Worm (Caenorhabditis elegans): ENCODE results near the gene W06D11.1.

Gene W06D11.1

ce11 chrX:12326424-12326823, 32.1 kb downstream of the W06D11.1 start, which contains the start of gene srd-41:
Gene srd-41, plus strand, starts transcription at chrX:12326724.
- no peak for TF ChIP-seq npax-4 (tag; optimal IDR thresholded peaks at IDR 0.05)
- no peak for TF ChIP-seq F13H6.1 (tag; optimal IDR thresholded peaks at IDR 0.05)
- TF ChIP-seq ceh-31 (tag; optimal IDR thresholded peaks at IDR 0.05), result no peak
- no peak for TF ChIP-seq K09A11.1 (tag; optimal IDR thresholded peaks at IDR 0.05; ENCODE audit: insufficient read depth)
- no peak for TF ChIP-seq hlh-13 (GFP tag; optimal IDR thresholded peaks at IDR 0.05)
- TF ChIP-seq che-1 (tag; optimal IDR thresholded peaks at IDR 0.05), result no peak
- TF ChIP-seq rnt-1 (tag; optimal IDR thresholded peaks at IDR 0.05), result no peak
- TF ChIP-seq ceh-14 (tag; optimal IDR thresholded peaks at IDR 0.05), result no peak
- TF ChIP-seq tbx-2 (tag; optimal IDR thresholded peaks at IDR 0.05), result no peak
- TF ChIP-seq ceh-6 (GFP tag; optimal IDR thresholded peaks at IDR 0.05), result no peak
- TF ChIP-seq ahr-1 (tag; optimal IDR thresholded peaks at IDR 0.05), result no peak
- TF ChIP-seq pqm-1 (tag; optimal IDR thresholded peaks at IDR 0.05), result no peak

ce11 chrX:12328676-12329075, 34.3 kb downstream of the W06D11.1 start, which contains the start of gene srd-45:
Gene srd-45, plus strand, starts transcription at chrX:12328976.
- no peak for TF ChIP-seq sdc-2 (tag; optimal IDR thresholded peaks at IDR 0.05)
- TF ChIP-seq pros-1 (tag; optimal IDR thresholded peaks at IDR 0.05), result no peak
- no peak for TF ChIP-seq hlh-8 (tag; optimal IDR thresholded peaks at IDR 0.05)
- no peak for TF ChIP-seq Y22D7AL.16 (tag; optimal IDR thresholded peaks at IDR 0.05)
- no peak for TF ChIP-seq ttx-3 (tag; optimal IDR thresholded peaks at IDR 0.05)
- TF ChIP-seq T23F11.4 (GFP tag; optimal IDR thresholded peaks at IDR 0.05), result no peak
- TF ChIP-seq sox-4 (tag; optimal IDR thresholded peaks at IDR 0.05), result no peak
- TF ChIP-seq fkh-10 (GFP tag; optimal IDR thresholded peaks at IDR 0.05), result no peak
- TF ChIP-seq C38D4.7 (GFP tag; optimal IDR thresholded peaks at IDR 0.05), result no peak
- TF ChIP-seq ceh-2 (tag; optimal IDR thresholded peaks at IDR 0.05), result no peak
- TF ChIP-seq tbx-2 (tag; optimal IDR thresholded peaks at IDR 0.05), result no peak
- TF ChIP-seq ceh-19 (GFP tag; optimal IDR thresholded peaks at IDR 0.05), result no peak
- TF ChIP-seq ceh-30 (tag; optimal IDR thresholded peaks at IDR 0.05), result no peak
- TF ChIP-seq nhr-232 (tag; optimal IDR thresholded peaks at IDR 0.05), result no peak
- no peak for TF ChIP-seq ceh-9 (tag; optimal IDR thresholded peaks at IDR 0.05)
- TF ChIP-seq sox-2 (GFP tag; IDR thresholded peaks at IDR 0.05), result no peak
- TF ChIP-seq unc-86 (tag; optimal IDR thresholded peaks at IDR 0.05), result no peak
- no peak for TF ChIP-seq unc-55 (GFP tag; optimal IDR thresholded peaks at IDR 0.05)

ce11 chrX:12331795-12332194, 37.4 kb downstream of the W06D11.1 start, which contains the start of gene srd-46:
Gene srd-46, plus strand, starts transcription at chrX:12332095.
- TF ChIP-seq zip-5 (tag; optimal IDR thresholded peaks at IDR 0.05) (no peak), dve-1 (tag; optimal IDR thresholded peaks at IDR 0.05) (no peak), hlh-15 (tag; optimal IDR thresholded peaks at IDR 0.05) (no peak), hlh-6 (tag; optimal IDR thresholded peaks at IDR 0.05) (no peak), ceh-31 (tag; optimal IDR thresholded peaks at IDR 0.05) (no peak), fax-1 (tag; optimal IDR thresholded peaks at IDR 0.05) (no peak), eyg-1 (tag; optimal IDR thresholded peaks at IDR 0.05) (no peak), npax-4 (tag; optimal IDR thresholded peaks at IDR 0.05) (no peak)

- no peak for TF ChIP-seq pat-9 (tag; optimal IDR thresholded peaks at IDR 0.05)
- TF ChIP-seq pqm-1 (tag; optimal IDR thresholded peaks at IDR 0.05), result no peak
- no peak for TF ChIP-seq che-1 (tag; optimal IDR thresholded peaks at IDR 0.05)
- no peak for TF ChIP-seq madf-2 (tag; optimal IDR thresholded peaks at IDR 0.05)
- no peak for TF ChIP-seq ama-1 (optimal IDR thresholded peaks at IDR 0.05)
- no peak for TF ChIP-seq syd-9 (tag; optimal IDR thresholded peaks at IDR 0.05)
- no peak for TF ChIP-seq hlh-15 (tag; optimal IDR thresholded peaks at IDR 0.05)
- no peak for TF ChIP-seq fkh-10 (GFP tag; optimal IDR thresholded peaks at IDR 0.05)
- no peak for TF ChIP-seq ceh-14 (tag; optimal IDR thresholded peaks at IDR 0.05)
- TF ChIP-seq hlh-13 (GFP tag; optimal IDR thresholded peaks at IDR 0.05), result no peak
- TF ChIP-seq F13H6.1 (tag; optimal IDR thresholded peaks at IDR 0.05), result no peak
- no peak for TF ChIP-seq dve-1 (tag; optimal IDR thresholded peaks at IDR 0.05)
- no peak for TF ChIP-seq T23F11.4 (GFP tag; optimal IDR thresholded peaks at IDR 0.05)
- TF ChIP-seq mec-3 (tag; optimal IDR thresholded peaks at IDR 0.05; ENCODE audit: borderline replicate concordance), result no peak
- TF ChIP-seq pax-1 (tag; optimal IDR thresholded peaks at IDR 0.05), result no peak
- TF ChIP-seq Y22D7AL.16 (tag; optimal IDR thresholded peaks at IDR 0.05), result no peak
- no peak for TF ChIP-seq hlh-30 (tag; optimal IDR thresholded peaks at IDR 0.05; ENCODE audit: insufficient read depth)
- no peak for TF ChIP-seq pros-1 (tag; optimal IDR thresholded peaks at IDR 0.05)
- no peak for TF ChIP-seq ceh-22 (tag; optimal IDR thresholded peaks at IDR 0.05)
Observed at ce11 chrX:12333479-12333878, 39.1 kb downstream of the W06D11.1 start, which contains the start of gene srd-47. Gene srd-47, plus strand, starts transcription at chrX:12333642.
